Fruit fly (Drosophila melanogaster): Measurements from ENCODE around the gene Osi17.

Gene Osi17

DNA sequence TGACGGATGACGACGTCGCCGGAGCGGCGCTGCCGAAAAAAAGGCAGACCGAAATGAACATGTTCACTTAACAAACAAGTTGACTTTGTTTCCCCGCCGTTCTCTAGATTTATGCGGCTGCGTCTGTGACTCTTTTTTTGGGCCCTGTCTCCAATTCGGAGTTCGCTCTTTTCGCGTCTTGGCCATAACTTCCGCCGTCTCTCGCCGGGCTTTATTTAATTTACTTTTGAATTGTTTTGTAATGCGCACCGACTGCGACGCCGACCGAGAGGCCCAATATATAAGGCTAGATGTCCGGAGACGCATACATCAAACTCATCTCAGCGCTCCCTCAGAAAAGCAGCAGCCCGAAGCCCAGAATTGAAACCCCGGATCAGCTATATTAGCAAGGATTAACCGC, 12.7 kb upstream of the Osi17 start, which contains the start of gene Osi14:
Gene Osi14, plus strand, starts transcription at position 301 of the 400 bp plus-strand sequence.
- TF ChIP-seq Dll (optimal IDR thresholded peaks at IDR 0.05) (no peak), pan (optimal IDR thresholded peaks at IDR 0.05) (no peak), usp (GFP tag; optimal IDR thresholded peaks at IDR 0.05) (no peak), EcR (GFP tag; optimal IDR thresholded peaks at IDR 0.05) (no peak), CG8478 (optimal IDR thresholded peaks at IDR 0.05) (no peak), psq (optimal IDR thresholded peaks at IDR 0.05) (no peak)

DNA sequence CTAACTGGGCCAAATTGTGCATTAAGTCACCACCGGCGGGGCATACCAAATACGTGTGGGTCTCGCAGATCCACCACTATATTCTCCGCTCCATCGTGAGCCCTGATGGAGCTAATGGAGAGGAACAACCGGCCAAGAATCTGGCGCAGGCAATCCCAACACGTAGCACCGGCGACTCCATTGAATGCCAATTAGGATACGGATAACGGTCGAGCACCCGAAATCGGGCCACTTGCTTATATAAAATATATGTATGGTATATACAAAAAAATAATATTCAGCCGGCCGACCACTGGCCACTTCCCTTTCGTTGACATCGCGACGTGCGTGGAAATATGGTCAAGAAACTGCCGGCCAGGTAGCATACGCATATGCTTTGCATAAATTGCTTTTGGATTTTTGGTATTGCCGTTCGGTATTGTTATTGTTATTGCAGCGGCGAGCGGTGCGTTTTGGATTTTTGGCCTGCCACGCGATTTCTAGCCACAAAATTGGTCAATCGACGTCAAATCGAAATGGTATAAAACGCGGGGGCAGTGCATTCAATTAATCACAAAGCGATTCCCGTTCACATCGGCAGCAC, 10.2 kb upstream of the Osi17 start, which contains the start of gene Osi15:
Gene Osi15, plus strand, starts transcription at position 548 of the 583 bp plus-strand sequence.
- no peak for TF ChIP-seq Dll (optimal IDR thresholded peaks at IDR 0.05)
- no peak for TF ChIP-seq psq (optimal IDR thresholded peaks at IDR 0.05)
- TF ChIP-seq usp (GFP tag; optimal IDR thresholded peaks at IDR 0.05) = no peak
- no peak for TF ChIP-seq pan (optimal IDR thresholded peaks at IDR 0.05)
- no peak for TF ChIP-seq EcR (GFP tag; optimal IDR thresholded peaks at IDR 0.05)
- no peak for TF ChIP-seq CG8478 (optimal IDR thresholded peaks at IDR 0.05)

DNA sequence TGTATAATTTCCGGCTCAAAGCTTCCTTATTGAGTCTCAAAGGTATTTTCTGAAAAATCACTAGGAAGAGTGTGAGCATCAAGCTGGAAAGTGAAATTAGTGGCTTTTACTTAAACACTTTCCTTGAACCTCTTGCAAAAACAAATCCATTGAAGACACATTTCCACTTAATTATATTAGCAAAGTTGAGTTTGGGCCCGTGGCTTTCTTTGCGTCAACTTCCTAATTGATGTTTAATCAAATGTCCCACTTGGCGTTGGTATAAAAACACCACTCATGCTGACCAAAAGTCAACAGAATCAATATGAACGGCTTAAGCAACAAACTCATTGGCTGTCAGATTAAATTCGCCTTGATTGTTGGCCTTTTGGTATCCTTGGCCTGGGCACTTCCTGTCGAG, 7.8 kb upstream of the Osi17 start, which contains the start of gene CG46396:
Gene CG46396, plus strand, starts transcription at position 301 of the 400 bp plus-strand sequence.
- TF ChIP-seq psq (optimal IDR thresholded peaks at IDR 0.05) (no peak), EcR (GFP tag; optimal IDR thresholded peaks at IDR 0.05) (no peak), Dll (optimal IDR thresholded peaks at IDR 0.05) (no peak), CG8478 (optimal IDR thresholded peaks at IDR 0.05) (no peak), usp (GFP tag; optimal IDR thresholded peaks at IDR 0.05) (no peak), pan (optimal IDR thresholded peaks at IDR 0.05) (no peak)

DNA sequence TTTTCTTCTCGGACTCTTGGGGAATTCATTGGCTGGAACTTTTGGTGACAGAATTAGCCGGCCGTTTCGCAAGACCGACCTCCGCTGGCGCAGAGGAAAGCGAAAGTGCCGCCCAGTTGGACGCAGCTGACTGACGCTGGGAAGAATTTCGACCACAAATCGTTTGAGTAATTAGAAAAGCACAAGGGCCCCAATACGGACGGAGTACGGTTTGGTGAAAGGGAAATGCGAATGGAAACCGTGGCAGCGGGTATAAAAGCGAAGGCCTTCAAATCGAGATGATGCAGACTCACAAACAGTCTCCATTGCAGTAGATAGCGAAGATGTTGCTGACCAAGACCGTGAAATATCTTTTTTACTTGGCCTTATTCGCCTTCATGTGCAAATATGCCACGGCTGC, 6.6 kb upstream of the Osi17 start, which contains the start of gene Osi16:
Gene Osi16, plus strand, starts transcription at position 301 of the 400 bp plus-strand sequence.
- TF ChIP-seq usp (GFP tag; optimal IDR thresholded peaks at IDR 0.05) (no peak), EcR (GFP tag; optimal IDR thresholded peaks at IDR 0.05) (no peak), CG8478 (optimal IDR thresholded peaks at IDR 0.05) (no peak)

DNA sequence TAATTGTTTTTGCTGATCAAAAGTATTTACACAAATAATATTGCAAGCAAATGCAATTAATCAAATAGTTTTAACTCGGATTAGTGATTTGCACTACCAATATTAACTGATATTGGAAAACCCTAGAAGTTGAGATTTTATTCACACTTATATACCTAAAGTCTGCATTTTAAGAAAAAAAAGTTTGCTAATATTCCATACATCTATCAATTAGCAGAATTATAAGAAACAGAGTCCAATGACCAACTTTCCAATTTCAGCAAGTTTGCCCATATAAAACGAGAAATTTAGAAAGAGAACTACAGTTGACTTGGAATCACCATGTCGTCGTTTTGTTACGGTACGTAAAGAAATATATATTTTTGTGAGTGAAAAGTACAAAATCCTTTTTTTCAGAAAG, 5.0 kb upstream of the Osi17 start, which contains the start of gene CG46026:
Gene CG46026, plus strand, starts transcription at position 301 of the 400 bp plus-strand sequence.
- TF ChIP-seq EcR (GFP tag; optimal IDR thresholded peaks at IDR 0.05) (no peak), pan (optimal IDR thresholded peaks at IDR 0.05) (no peak), CG8478 (optimal IDR thresholded peaks at IDR 0.05) (no peak), psq (optimal IDR thresholded peaks at IDR 0.05) (no peak), usp (GFP tag; optimal IDR thresholded peaks at IDR 0.05) (no peak), Dll (optimal IDR thresholded peaks at IDR 0.05) (no peak)

DNA sequence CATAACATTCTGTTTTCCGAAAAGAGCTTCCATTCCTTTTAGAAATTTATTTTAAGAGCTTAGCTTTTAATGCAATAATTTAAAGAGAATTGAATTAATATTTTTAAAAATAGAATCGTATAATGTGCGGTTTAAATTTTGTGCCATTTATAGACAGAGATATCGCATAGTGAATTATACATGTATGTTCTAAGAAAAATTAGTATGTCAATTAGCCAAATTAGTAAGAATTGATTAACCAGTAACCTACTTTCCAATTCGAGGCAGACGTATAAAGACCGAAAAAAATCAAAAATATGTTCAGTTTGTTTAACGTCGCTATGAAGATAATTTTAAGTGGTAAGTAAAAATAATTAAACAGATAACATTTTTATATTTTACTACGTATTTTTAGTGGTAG, 1.9 kb upstream of the Osi17 start, which contains the start of gene CG31560:
Gene CG31560, plus strand, starts transcription at position 301 of the 400 bp plus-strand sequence.
- TF ChIP-seq Dll (optimal IDR thresholded peaks at IDR 0.05) = no peak
- TF ChIP-seq psq (optimal IDR thresholded peaks at IDR 0.05) = no peak
- no peak for TF ChIP-seq pan (optimal IDR thresholded peaks at IDR 0.05)
- no peak for TF ChIP-seq usp (GFP tag; optimal IDR thresholded peaks at IDR 0.05)
- TF ChIP-seq CG8478 (optimal IDR thresholded peaks at IDR 0.05) = no peak
- no peak for TF ChIP-seq EcR (GFP tag; optimal IDR thresholded peaks at IDR 0.05)

DNA sequence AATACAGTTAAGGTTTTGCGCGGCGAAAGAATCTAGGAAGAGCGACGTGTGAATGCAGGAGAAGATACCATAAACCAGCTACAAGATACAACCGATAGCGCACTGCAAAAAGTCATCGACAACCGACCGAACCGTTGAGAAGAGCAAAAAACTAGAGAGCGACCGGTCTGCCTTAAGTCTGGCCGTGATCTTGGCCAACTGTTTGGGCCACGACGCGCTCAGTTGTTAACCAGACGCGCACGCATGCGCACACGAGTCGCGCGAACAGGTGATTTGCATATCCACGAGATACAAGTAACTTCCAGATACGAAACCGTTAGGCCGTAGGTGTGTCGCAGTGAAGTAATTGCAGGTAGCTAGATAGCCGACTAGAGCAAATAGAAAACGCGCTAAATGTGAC, 3.5 kb downstream of the Osi17 start:
- TF ChIP-seq Dll (optimal IDR thresholded peaks at IDR 0.05) (no peak), psq (optimal IDR thresholded peaks at IDR 0.05) (no peak), EcR (GFP tag; optimal IDR thresholded peaks at IDR 0.05) (no peak), CG8478 (optimal IDR thresholded peaks at IDR 0.05) (no peak), pan (optimal IDR thresholded peaks at IDR 0.05) (no peak), usp (GFP tag; optimal IDR thresholded peaks at IDR 0.05) (no peak)

DNA sequence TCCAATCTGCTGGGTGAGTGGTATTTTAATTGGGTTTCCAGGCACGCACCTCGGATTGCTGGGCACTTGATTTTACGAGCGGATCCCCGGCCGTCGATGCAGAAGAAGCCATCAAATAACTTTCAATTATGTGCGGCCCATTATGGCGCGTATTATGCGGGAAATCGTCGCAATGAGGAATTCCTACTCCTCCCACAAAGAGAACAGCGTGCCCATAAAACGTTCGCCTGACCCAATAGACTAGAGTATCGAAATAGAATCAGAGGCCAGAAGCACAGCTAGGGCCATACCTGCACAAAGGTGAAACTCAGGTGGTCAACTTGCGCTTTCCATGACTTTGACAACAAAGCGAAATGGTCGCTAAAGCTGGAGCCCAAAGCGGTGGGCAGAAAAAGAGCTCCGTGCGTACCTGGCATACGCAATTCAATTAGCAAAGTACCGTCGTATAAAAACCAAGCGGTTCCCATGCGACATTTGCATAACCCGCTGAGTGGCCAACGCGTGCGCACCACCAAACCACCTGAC, 18.3 kb downstream of the Osi17 start, which contains the start of gene Osi18:
Gene Osi18, plus strand, starts transcription at position 475 of the 525 bp plus-strand sequence.
- TF ChIP-seq usp (GFP tag; optimal IDR thresholded peaks at IDR 0.05) = no peak
- no peak for TF ChIP-seq CG8478 (optimal IDR thresholded peaks at IDR 0.05)
- no peak for TF ChIP-seq EcR (GFP tag; optimal IDR thresholded peaks at IDR 0.05)
- no peak for TF ChIP-seq pan (optimal IDR thresholded peaks at IDR 0.05)
- no peak for TF ChIP-seq psq (optimal IDR thresholded peaks at IDR 0.05)
- TF ChIP-seq Dll (optimal IDR thresholded peaks at IDR 0.05) = no peak

DNA sequence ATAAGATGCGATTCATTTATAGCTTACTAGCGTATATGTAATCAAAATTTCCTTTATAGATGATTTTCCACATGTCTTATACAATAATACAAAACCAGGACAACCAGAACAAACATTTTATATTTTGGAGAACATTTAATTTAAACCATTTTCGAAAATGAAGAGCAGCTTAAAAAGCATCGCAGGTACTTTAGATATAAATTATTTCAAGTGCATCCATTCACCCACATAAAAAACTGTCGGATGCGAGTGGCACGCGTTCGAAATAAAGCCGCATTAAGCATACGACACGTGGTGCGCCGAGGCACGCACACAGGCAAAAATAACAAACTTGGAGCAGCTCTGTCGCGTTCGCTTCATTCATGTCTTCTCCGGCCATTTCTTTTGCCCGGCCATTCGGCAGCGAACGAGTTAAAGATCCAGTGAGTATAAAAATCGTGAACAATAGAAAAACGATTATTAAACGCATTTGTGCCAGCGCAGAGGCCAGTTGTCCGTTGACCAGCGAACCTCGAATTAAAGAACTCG, 23.4 kb downstream of the Osi17 start, which contains the start of gene Osi19:
Gene Osi19, plus strand, starts transcription at position 457 of the 528 bp plus-strand sequence.
- no peak for TF ChIP-seq pan (optimal IDR thresholded peaks at IDR 0.05)
- TF ChIP-seq usp (GFP tag; optimal IDR thresholded peaks at IDR 0.05) = no peak
- TF ChIP-seq psq (optimal IDR thresholded peaks at IDR 0.05) = no peak
- no peak for TF ChIP-seq CG8478 (optimal IDR thresholded peaks at IDR 0.05)
- no peak for TF ChIP-seq EcR (GFP tag; optimal IDR thresholded peaks at IDR 0.05)
- no peak for TF ChIP-seq Dll (optimal IDR thresholded peaks at IDR 0.05)

DNA sequence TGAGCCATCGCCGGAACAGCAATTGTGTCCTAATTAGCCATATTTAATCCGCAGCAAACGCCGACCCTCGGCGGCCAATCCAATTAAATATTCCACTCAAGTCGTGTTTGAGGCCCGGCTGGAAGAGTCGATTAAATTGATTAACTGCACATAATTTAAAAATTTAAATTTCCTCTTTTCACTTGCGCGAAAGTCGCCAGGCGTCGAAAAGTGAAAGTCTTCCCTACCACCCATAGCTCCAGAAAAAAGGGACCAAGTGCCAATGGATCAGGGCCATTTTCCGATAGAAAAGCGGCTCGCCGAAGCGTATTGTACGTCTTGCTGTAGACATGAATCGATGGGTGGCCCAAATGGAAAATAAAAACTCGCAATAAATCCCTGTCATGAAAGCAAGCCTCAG, 25.8 kb downstream of the Osi17 start:
- TF ChIP-seq CG8478 (optimal IDR thresholded peaks at IDR 0.05) (no peak), psq (optimal IDR thresholded peaks at IDR 0.05) (no peak), Dll (optimal IDR thresholded peaks at IDR 0.05) (no peak), pan (optimal IDR thresholded peaks at IDR 0.05) (no peak), EcR (GFP tag; optimal IDR thresholded peaks at IDR 0.05) (no peak), usp (GFP tag; optimal IDR thresholded peaks at IDR 0.05) (no peak)

DNA sequence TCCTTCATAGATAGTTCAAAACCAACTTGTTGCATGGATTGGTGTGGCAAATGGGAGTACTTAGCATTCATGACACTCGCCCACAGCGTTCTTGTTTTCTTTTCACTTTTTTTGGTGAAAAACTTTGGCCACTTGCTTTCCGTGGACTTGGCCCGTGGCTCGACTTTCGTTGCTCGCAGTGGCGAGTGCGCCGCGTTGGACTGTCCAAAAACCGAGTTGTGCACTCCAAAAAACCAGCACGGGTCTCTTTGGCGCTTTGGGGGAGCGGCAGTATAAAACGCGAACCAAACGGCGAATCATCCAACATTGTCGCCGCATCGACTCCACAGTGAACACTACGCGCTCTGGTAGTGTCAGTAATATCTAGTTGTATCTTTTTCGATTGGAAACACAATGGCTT, 28.2 kb downstream of the Osi17 start, which contains the start of gene Osi20:
Gene Osi20, plus strand, starts transcription at position 301 of the 400 bp plus-strand sequence.
- TF ChIP-seq Dll (optimal IDR thresholded peaks at IDR 0.05) (no peak), usp (GFP tag; optimal IDR thresholded peaks at IDR 0.05) (no peak), pan (optimal IDR thresholded peaks at IDR 0.05) (no peak), EcR (GFP tag; optimal IDR thresholded peaks at IDR 0.05) (no peak), psq (optimal IDR thresholded peaks at IDR 0.05) (no peak)

DNA sequence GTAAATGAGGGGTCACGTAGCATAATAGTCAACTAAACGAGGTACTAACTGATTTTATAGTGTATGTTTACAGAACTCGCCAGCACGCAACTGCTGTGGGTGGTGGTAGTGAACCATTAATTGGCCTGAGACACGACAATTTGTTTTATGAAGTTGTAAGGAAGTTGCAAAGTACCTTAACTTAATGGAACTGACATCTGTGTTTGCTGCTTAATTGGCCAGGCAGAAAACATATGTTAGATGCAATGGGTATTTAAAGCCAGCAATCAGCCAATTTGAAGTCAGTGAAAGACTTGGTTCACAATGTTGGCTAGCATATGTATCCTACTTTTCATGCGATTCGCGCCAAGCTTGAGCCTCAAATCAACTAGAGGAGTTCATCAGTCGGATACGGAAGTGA, 30.1 kb downstream of the Osi17 start, which contains the start of gene CG17917:
Gene CG17917, plus strand, starts transcription at position 301 of the 400 bp plus-strand sequence.
- TF ChIP-seq Dll (optimal IDR thresholded peaks at IDR 0.05) = no peak
- TF ChIP-seq CG8478 (optimal IDR thresholded peaks at IDR 0.05) = no peak
- TF ChIP-seq pan (optimal IDR thresholded peaks at IDR 0.05) = no peak
- no peak for TF ChIP-seq EcR (GFP tag; optimal IDR thresholded peaks at IDR 0.05)
- TF ChIP-seq usp (GFP tag; optimal IDR thresholded peaks at IDR 0.05) = no peak
- no peak for TF ChIP-seq psq (optimal IDR thresholded peaks at IDR 0.05)
